Worm (Caenorhabditis elegans): ENCODE results near the gene gip-1.
A peak's percentile ranks its signal among the peaks of the same experiment; 100 is the strongest.

Gene gip-1

DNA sequence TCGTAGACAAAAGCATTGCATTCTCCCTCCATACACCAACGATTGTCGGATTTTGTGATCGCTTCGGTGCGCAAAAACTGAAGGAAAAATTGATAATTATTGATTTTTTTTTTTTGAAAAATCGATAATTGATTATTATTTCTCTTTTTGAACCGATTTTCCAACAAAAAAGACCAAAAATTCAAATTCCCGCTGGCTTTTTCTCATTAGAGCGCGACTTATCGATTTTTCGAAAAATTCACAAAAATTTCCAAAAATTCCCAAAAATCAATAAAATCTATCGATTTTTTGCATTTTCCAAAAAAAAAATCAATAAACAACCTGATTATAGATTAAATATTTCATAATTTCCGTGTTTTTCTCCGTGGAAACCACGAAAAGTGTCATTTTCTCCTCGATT is 18.8 kb upstream of the gip-1 start:
- TF ChIP-seq mep-1 (tag; optimal IDR thresholded peaks at IDR 0.05) (no peak), lin-32 (GFP tag; optimal IDR thresholded peaks at IDR 0.05) (no peak), lsy-2 (tag; optimal IDR thresholded peaks at IDR 0.05) (no peak), sem-2 (GFP tag; optimal IDR thresholded peaks at IDR 0.05) (no peak), unc-62 (GFP tag; optimal IDR thresholded peaks at IDR 0.05) (no peak), nhr-76 (tag; optimal IDR thresholded peaks at IDR 0.05) (no peak)

- no peak for TF ChIP-seq cnd-1 (tag; optimal IDR thresholded peaks at IDR 0.05)
- TF ChIP-seq nhr-28 (tag; optimal IDR thresholded peaks at IDR 0.05), result no peak
- TF ChIP-seq ceh-39 (tag; optimal IDR thresholded peaks at IDR 0.05), result no peak
- TF ChIP-seq lin-32 (GFP tag; optimal IDR thresholded peaks at IDR 0.05), result no peak
- no peak for TF ChIP-seq elt-1 (tag; optimal IDR thresholded peaks at IDR 0.05; ENCODE audit: borderline replicate concordance, insufficient read depth)
- no peak for TF ChIP-seq ces-1 (GFP tag; optimal IDR thresholded peaks at IDR 0.05)
- TF ChIP-seq M03D4.4 (tag; optimal IDR thresholded peaks at IDR 0.05), result no peak
- no peak for TF ChIP-seq nhr-2 (tag; optimal IDR thresholded peaks at IDR 0.05)
- TF ChIP-seq sptf-1 (tag; optimal IDR thresholded peaks at IDR 0.05), result no peak
Measured at ce11 chrIII:2329336-2329735, 18.1 kb upstream of the gip-1 start, which contains the start of gene Y54F10BM.12. Gene Y54F10BM.12 (minus strand): TSS chrIII:2329679.

ce11 chrIII:2330389-2330788 is 17.0 kb upstream of the gip-1 start:
- TF ChIP-seq nhr-2 (tag; optimal IDR thresholded peaks at IDR 0.05) (no peak), lsy-2 (tag; optimal IDR thresholded peaks at IDR 0.05) (no peak), elt-3 (tag; optimal IDR thresholded peaks at IDR 0.05) (no peak), pha-4 (tag; optimal IDR thresholded peaks at IDR 0.05) (no peak), elt-1 (tag; optimal IDR thresholded peaks at IDR 0.05; ENCODE audit: borderline replicate concordance, insufficient read depth) (no peak), nhr-28 (tag; optimal IDR thresholded peaks at IDR 0.05) (no peak), flh-1 (GFP tag; optimal IDR thresholded peaks at IDR 0.05) (no peak), lin-32 (GFP tag; optimal IDR thresholded peaks at IDR 0.05) (no peak)

DNA sequence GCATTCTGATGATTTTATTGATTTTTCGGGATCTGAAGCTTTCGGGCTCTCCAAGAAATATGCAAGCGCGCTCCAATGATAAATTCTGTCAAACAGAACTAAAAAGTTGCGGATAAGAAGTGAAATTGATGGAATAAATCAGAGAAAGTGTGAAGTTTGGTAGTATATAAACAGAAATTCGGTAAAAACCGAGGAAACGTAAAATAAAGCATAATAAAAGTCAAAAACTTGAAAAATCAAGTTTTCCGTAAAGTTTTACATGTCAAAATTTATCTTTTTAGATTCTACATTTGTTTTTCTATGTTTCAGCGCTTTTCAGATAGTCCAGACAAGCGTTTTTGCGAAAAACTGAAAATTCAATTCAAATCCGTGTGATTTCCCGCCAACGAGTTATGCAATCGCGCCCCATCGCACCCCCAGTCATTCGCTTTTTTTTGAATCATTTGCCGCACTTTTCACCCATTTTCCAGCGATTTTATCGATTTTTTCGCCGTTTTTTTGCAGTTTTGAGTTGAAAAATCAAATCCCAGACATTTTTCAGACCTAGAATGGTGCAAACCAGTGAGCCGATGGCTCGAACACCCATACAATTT is 16.3 kb upstream of the gip-1 start, which contains the start of the genes Y54F10BM.13 and ppm-1.D:
Gene Y54F10BM.13, minus strand, starts transcription at position 51 of the 593 bp plus-strand sequence.
Gene ppm-1.D, plus strand, starts transcription at position 540 of the 593 bp plus-strand sequence.
- peak; percentile 44 for TF ChIP-seq lsy-2 (tag; optimal IDR thresholded peaks at IDR 0.05)
- peak; percentile 28 for TF ChIP-seq sptf-1 (tag; optimal IDR thresholded peaks at IDR 0.05)
- TF ChIP-seq zip-8 (tag; optimal IDR thresholded peaks at IDR 0.05), result no peak

ce11 chrIII:2343273-2343672 is 4.1 kb upstream of the gip-1 start, which contains the start of gene phf-5:
Gene phf-5 (plus strand): TSS chrIII:2343573.
- TF ChIP-seq ceh-43 (GFP tag; optimal IDR thresholded peaks at IDR 0.05), result no peak
- no peak for TF ChIP-seq lin-13 (tag; optimal IDR thresholded peaks at IDR 0.05)
- no peak for TF ChIP-seq drap-1 (GFP tag; optimal IDR thresholded peaks at IDR 0.05)
- TF ChIP-seq lin-32 (GFP tag; optimal IDR thresholded peaks at IDR 0.05), result no peak
- TF ChIP-seq blmp-1 (tag; optimal IDR thresholded peaks at IDR 0.05), result no peak
- no peak for TF ChIP-seq elt-3 (tag; optimal IDR thresholded peaks at IDR 0.05)
- TF ChIP-seq bed-3 (GFP tag; optimal IDR thresholded peaks at IDR 0.05), result no peak
- no peak for TF ChIP-seq unc-62 (GFP tag; optimal IDR thresholded peaks at IDR 0.05)
- TF ChIP-seq pha-4 (tag; optimal IDR thresholded peaks at IDR 0.05), result no peak

ce11 chrIII:2349956-2350355 is 2.6 kb downstream of the gip-1 start:
- TF ChIP-seq bed-3 (GFP tag; optimal IDR thresholded peaks at IDR 0.05), result no peak
- TF ChIP-seq zip-8 (tag; optimal IDR thresholded peaks at IDR 0.05), result no peak
- no peak for TF ChIP-seq tbx-8 (GFP tag; optimal IDR thresholded peaks at IDR 0.05)
- TF ChIP-seq ham-2 (GFP tag; optimal IDR thresholded peaks at IDR 0.05), result no peak
- no peak for TF ChIP-seq elt-1 (tag; optimal IDR thresholded peaks at IDR 0.05; ENCODE audit: borderline replicate concordance, insufficient read depth)
- no peak for TF ChIP-seq lsy-2 (tag; optimal IDR thresholded peaks at IDR 0.05)
- TF ChIP-seq elt-3 (tag; optimal IDR thresholded peaks at IDR 0.05), result no peak

DNA sequence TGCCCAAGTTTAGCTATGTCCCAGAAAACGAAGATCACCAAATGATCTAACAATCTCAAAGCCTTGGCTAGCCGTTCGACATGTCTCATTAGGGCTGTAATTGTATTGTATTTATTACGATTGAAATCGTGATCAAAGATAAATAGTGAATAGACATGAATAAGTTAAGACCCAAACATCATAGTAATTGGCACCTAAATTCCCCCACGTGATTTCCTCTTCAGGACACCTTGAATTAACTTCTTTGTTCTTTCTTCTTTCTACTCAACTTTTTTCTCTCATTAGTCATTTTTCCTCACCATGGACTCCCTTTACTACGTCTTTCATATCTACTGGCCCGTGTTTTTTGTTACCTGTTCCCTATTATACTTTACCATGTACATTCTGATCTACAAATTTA is 15.3 kb downstream of the gip-1 start, which contains the start of gene srd-69:
Gene srd-69, plus strand, starts transcription at position 301 of the 400 bp plus-strand sequence.
- TF ChIP-seq sem-2 (GFP tag; optimal IDR thresholded peaks at IDR 0.05) (no peak), mls-2 (tag; optimal IDR thresholded peaks at IDR 0.05) (no peak), nhr-28 (tag; optimal IDR thresholded peaks at IDR 0.05) (no peak), ceh-43 (GFP tag; optimal IDR thresholded peaks at IDR 0.05) (no peak), lin-32 (GFP tag; optimal IDR thresholded peaks at IDR 0.05) (no peak), tbx-8 (GFP tag; optimal IDR thresholded peaks at IDR 0.05) (no peak), nhr-12 (tag; optimal IDR thresholded peaks at IDR 0.05) (no peak), ztf-11 (tag; optimal IDR thresholded peaks at IDR 0.05) (no peak), unc-62 (GFP tag; optimal IDR thresholded peaks at IDR 0.05) (no peak), lin-13 (tag; optimal IDR thresholded peaks at IDR 0.05) (no peak), nhr-76 (tag; optimal IDR thresholded peaks at IDR 0.05) (no peak), mep-1 (tag; optimal IDR thresholded peaks at IDR 0.05) (no peak), ceh-83 (GFP tag; optimal IDR thresholded peaks at IDR 0.05) (no peak), hlh-1 (tag; optimal IDR thresholded peaks at IDR 0.05) (no peak), snpc-4 (tag; optimal IDR thresholded peaks at IDR 0.05) (no peak), cnd-1 (tag; optimal IDR thresholded peaks at IDR 0.05) (no peak)
